Fruit fly (Drosophila melanogaster) whole organism, embryonic: Measurements from ENCODE around the gene Fnta.
A peak's percentile ranks its signal among the peaks of the same experiment; 100 is the strongest.

Source experiments
- Adf1 ChIP-seq: fragments of 200-800 bp; sonication (Bioruptor generic); IDR thresholded peaks from 2 replicates; pipeline ENCODE4 v1.3.6; 2022; ENCODE audit warnings: missing biosample characterization, missing genetic modification characterization
- Atf-2 ChIP-seq: fragments of 200-800 bp; sonication (Bioruptor generic); optimal IDR thresholded peaks from 2 replicates; lab custom pipeline; 2016; ENCODE audit warnings: missing biosample characterization, missing genetic modification characterization
- Blimp-1 ChIP-seq: fragments of 200-800 bp; sonication (Bioruptor generic); optimal IDR thresholded peaks from 3 replicates; lab custom pipeline; 2018; ENCODE audit warnings: missing biosample characterization, missing genetic modification characterization, mild to moderate bottlenecking, moderate library complexity, missing genetic modification reagents
- Bteb2 ChIP-seq: fragments of 200-800 bp; sonication (Bioruptor generic); optimal IDR thresholded peaks from 2 replicates; lab custom pipeline; 2016; ENCODE audit warnings: missing biosample characterization, missing genetic modification characterization
- CG10209 ChIP-seq: fragments of 200-800 bp; sonication (Bioruptor generic); optimal IDR thresholded peaks from 3 replicates; lab custom pipeline; 2017; ENCODE audit warnings: missing biosample characterization, mild to moderate bottlenecking, missing genetic modification characterization, missing genetic modification reagents
- CG10274 ChIP-seq: fragments of 200-800 bp; sonication (Bioruptor generic); optimal IDR thresholded peaks from 3 replicates; lab custom pipeline; 2017; ENCODE audit warnings: missing biosample characterization, mild to moderate bottlenecking, missing genetic modification characterization
- CG10979 ChIP-seq: fragments of 200-800 bp; sonication (Bioruptor generic); optimal IDR thresholded peaks from 2 replicates; lab custom pipeline; 2018; ENCODE audit warnings: missing biosample characterization, mild to moderate bottlenecking, missing genetic modification characterization, moderate library complexity
- CG12104 ChIP-seq: fragments of 200-800 bp; sonication (Bioruptor generic); optimal IDR thresholded peaks from 3 replicates; lab custom pipeline; 2016; ENCODE audit warnings: missing biosample characterization, missing genetic modification characterization
- CG13894 ChIP-seq: fragments of 200-800 bp; sonication (Bioruptor generic); optimal IDR thresholded peaks from 3 replicates; lab custom pipeline; 2018; ENCODE audit warnings: missing biosample characterization, mild to moderate bottlenecking, missing genetic modification characterization, moderate library complexity
- CG15011 ChIP-seq: fragments of 200-800 bp; sonication (Bioruptor generic); optimal IDR thresholded peaks from 3 replicates; lab custom pipeline; 2018; ENCODE audit warnings: missing biosample characterization, mild to moderate bottlenecking, missing genetic modification characterization
- CG15601 ChIP-seq: fragments of 200-800 bp; sonication (Bioruptor generic); optimal IDR thresholded peaks from 3 replicates; lab custom pipeline; 2019; ENCODE audit warnings: missing biosample characterization, mild to moderate bottlenecking, missing genetic modification characterization, moderate library complexity
- CG15696 ChIP-seq: fragments of 200-800 bp; sonication (Bioruptor generic); optimal IDR thresholded peaks from 2 replicates; lab custom pipeline; 2019; ENCODE audit warnings: missing biosample characterization, mild to moderate bottlenecking, missing genetic modification characterization, moderate library complexity
- CG16779 ChIP-seq: fragments of 200-800 bp; sonication (Bioruptor generic); IDR thresholded peaks from 2 replicates; pipeline ENCODE4 v1.3.6; 2022; ENCODE audit warnings: missing biosample characterization, missing genetic modification characterization
- CG17186 ChIP-seq: fragments of 200-800 bp; sonication (Bioruptor generic); optimal IDR thresholded peaks from 3 replicates; lab custom pipeline; 2017; ENCODE audit warnings: missing biosample characterization, missing genetic modification reagents, missing genetic modification characterization
- CG18619 ChIP-seq: fragments of 200-800 bp; sonication (Bioruptor generic); optimal IDR thresholded peaks from 3 replicates; lab custom pipeline; 2017; ENCODE audit warnings: missing biosample characterization, mild to moderate bottlenecking, missing genetic modification characterization
- CG3281 ChIP-seq: fragments of 200-800 bp; sonication (Bioruptor generic); optimal IDR thresholded peaks from 3 replicates; lab custom pipeline; 2017; ENCODE audit warnings: missing biosample characterization, mild to moderate bottlenecking, missing genetic modification characterization
- CG4282 ChIP-seq: fragments of 200-800 bp; sonication (Bioruptor generic); optimal IDR thresholded peaks from 2 replicates; lab custom pipeline; 2016; ENCODE audit warnings: missing biosample characterization, missing genetic modification characterization
- CG4328 ChIP-seq: fragments of 200-800 bp; sonication (Bioruptor generic); optimal IDR thresholded peaks from 3 replicates; lab custom pipeline; 2017; ENCODE audit warnings: missing biosample characterization, missing genetic modification reagents, missing genetic modification characterization
- CG5953 ChIP-seq: fragments of 200-800 bp; sonication (Bioruptor generic); IDR thresholded peaks from 2 replicates; pipeline ENCODE4 v1.3.6; 2022; ENCODE audit warnings: missing biosample characterization, missing genetic modification characterization
- CG6813 ChIP-seq: fragments of 200-800 bp; sonication (Bioruptor generic); optimal IDR thresholded peaks from 2 replicates; lab custom pipeline; 2017; ENCODE audit warnings: missing biosample characterization, missing genetic modification characterization, mild to moderate bottlenecking, moderate library complexity, missing genetic modification reagents
- CG7928 ChIP-seq: fragments of 200-800 bp; sonication (Bioruptor generic); optimal IDR thresholded peaks from 2 replicates; lab custom pipeline; 2017; ENCODE audit warnings: missing biosample characterization, mild to moderate bottlenecking, missing genetic modification characterization
- CG9797 ChIP-seq: fragments of 200-800 bp; sonication (Bioruptor generic); optimal IDR thresholded peaks from 3 replicates; lab custom pipeline; 2018; ENCODE audit warnings: missing biosample characterization, mild to moderate bottlenecking, missing genetic modification characterization
- D19B ChIP-seq: fragments of 200-800 bp; sonication (Bioruptor generic); optimal IDR thresholded peaks from 2 replicates; lab custom pipeline; 2017; ENCODE audit warnings: missing biosample characterization, mild to moderate bottlenecking, missing genetic modification characterization
- Dfd ChIP-seq, 2 experiments: fragments of >200 bp; optimal IDR thresholded peaks; 2 replicates each; lab custom pipeline; 2017; ENCODE audit warnings: missing biosample characterization in 2 of 2, missing genetic modification characterization in 2 of 2
- Hr78 ChIP-seq, 2 experiments: fragments of 200-800 bp in 1 of 2; fragments of >200 bp in 1 of 2; sonication (Bioruptor generic) in 1 of 2; optimal IDR thresholded peaks; 2 replicates each; lab custom pipeline; 2017 to 2019; ENCODE audit warnings: missing biosample characterization in 2 of 2, missing genetic modification characterization in 2 of 2, mild to moderate bottlenecking in 1 of 2, moderate library complexity in 1 of 2
- Jarid2 ChIP-seq: fragments of 200-800 bp; sonication (Bioruptor generic); optimal IDR thresholded peaks from 3 replicates; lab custom pipeline; 2017; ENCODE audit warnings: mild to moderate bottlenecking, missing biosample characterization, missing genetic modification reagents, missing genetic modification characterization
- Med ChIP-seq: fragments of 200-800 bp; sonication (Bioruptor generic); peaks from one replicate; lab custom pipeline; 2016; ENCODE audit warnings: missing biosample characterization, missing genetic modification characterization, mild to moderate bottlenecking, inconsistent platforms, moderate library complexity
- Mes4 ChIP-seq: fragments of 200-800 bp; sonication (Bioruptor generic); optimal IDR thresholded peaks from 2 replicates; lab custom pipeline; 2016; ENCODE audit warnings: missing biosample characterization, missing genetic modification characterization
- Oli ChIP-seq: fragments of 200-800 bp; sonication (Bioruptor generic); optimal IDR thresholded peaks from 2 replicates; lab custom pipeline; 2018; ENCODE audit warnings: missing biosample characterization, mild to moderate bottlenecking, missing genetic modification characterization, moderate library complexity
- Sry-β ChIP-seq: fragments of 200-800 bp; sonication (Bioruptor generic); optimal IDR thresholded peaks from 2 replicates; lab custom pipeline; 2018; ENCODE audit warnings: missing biosample characterization, mild to moderate bottlenecking, missing genetic modification characterization, moderate library complexity
- Ssrp ChIP-seq: fragments of 200-800 bp; sonication (Bioruptor generic); optimal IDR thresholded peaks from 2 replicates; lab custom pipeline; 2018; ENCODE audit warnings: missing biosample characterization, mild to moderate bottlenecking, missing genetic modification characterization, moderate library complexity
- ase ChIP-seq: fragments of 200-800 bp; sonication (Bioruptor generic); IDR thresholded peaks from 3 replicates; pipeline ENCODE4 v1.3.6; 2022; ENCODE audit warnings: missing biosample characterization, missing genetic modification characterization
- bcd ChIP-seq: fragments of 200-800 bp; sonication (Bioruptor generic); optimal IDR thresholded peaks from 2 replicates; lab custom pipeline; 2017; ENCODE audit warnings: missing biosample characterization, mild to moderate bottlenecking, missing genetic modification characterization
- ci ChIP-seq: fragments of 200-800 bp; sonication (Bioruptor generic); IDR thresholded peaks from 3 replicates; pipeline ENCODE4 v1.3.6; 2022; ENCODE audit warnings: missing biosample characterization, missing genetic modification characterization
- crol ChIP-seq: fragments of 200-800 bp; sonication (Bioruptor generic); IDR thresholded peaks from 2 replicates; pipeline ENCODE4 v1.3.6; 2022; ENCODE audit warnings: missing biosample characterization, missing genetic modification characterization
- dan ChIP-seq: fragments of 200-800 bp; sonication (Bioruptor generic); IDR thresholded peaks from 2 replicates; pipeline ENCODE4 v1.3.6; 2022; ENCODE audit warnings: missing biosample characterization, missing genetic modification characterization
- ftz-f1 ChIP-seq: fragments of 200-800 bp; sonication (Bioruptor generic); optimal IDR thresholded peaks from 2 replicates; lab custom pipeline; 2016; ENCODE audit warnings: missing biosample characterization, missing genetic modification characterization
- gcm ChIP-seq: fragments of 200-800 bp; sonication (Bioruptor generic); optimal IDR thresholded peaks from 2 replicates; lab custom pipeline; 2019; ENCODE audit warnings: missing biosample characterization, mild to moderate bottlenecking, missing genetic modification characterization, moderate library complexity
- grau ChIP-seq: fragments of 200-800 bp; optimal IDR thresholded peaks from 3 replicates; lab custom pipeline; 2019; ENCODE audit warnings: missing biosample characterization, mild to moderate bottlenecking, missing genetic modification characterization, moderate library complexity
- gt ChIP-seq: fragments of 200-800 bp; sonication (Bioruptor generic); IDR thresholded peaks from 2 replicates; pipeline ENCODE4 v1.3.6; 2022; ENCODE audit warnings: missing biosample characterization, missing genetic modification characterization
- ind ChIP-seq: fragments of 200-800 bp; sonication (Bioruptor generic); optimal IDR thresholded peaks from 3 replicates; lab custom pipeline; 2016; ENCODE audit warnings: missing biosample characterization, missing genetic modification characterization
- ken ChIP-seq: fragments of 200-800 bp; sonication (Bioruptor generic); IDR thresholded peaks from 3 replicates; pipeline ENCODE4 v1.3.6; 2022; ENCODE audit warnings: missing biosample characterization, missing genetic modification characterization
- klu ChIP-seq: fragments of 200-800 bp; sonication (Bioruptor generic); IDR thresholded peaks from 2 replicates; pipeline ENCODE4 v1.3.6; 2022; ENCODE audit warnings: missing biosample characterization, missing genetic modification characterization
- pb ChIP-seq: fragments of 200-800 bp; sonication (Bioruptor generic); optimal IDR thresholded peaks from 3 replicates; lab custom pipeline; 2016; ENCODE audit warnings: missing biosample characterization, missing genetic modification characterization
- pros ChIP-seq: fragments of 200-800 bp; sonication (Bioruptor generic); optimal IDR thresholded peaks from 3 replicates; lab custom pipeline; 2019; ENCODE audit warnings: missing biosample characterization, mild to moderate bottlenecking, missing genetic modification characterization, moderate library complexity
- pzg ChIP-seq: fragments of 200-800 bp; sonication (Bioruptor generic); optimal IDR thresholded peaks from 3 replicates; lab custom pipeline; 2018; ENCODE audit warnings: missing biosample characterization, mild to moderate bottlenecking, missing genetic modification characterization, moderate library complexity
- so ChIP-seq: fragments of 200-800 bp; sonication (Bioruptor generic); IDR thresholded peaks from 3 replicates; pipeline ENCODE4 v1.3.6; 2022; ENCODE audit warnings: missing biosample characterization, missing genetic modification characterization
- tio ChIP-seq: fragments of 200-800 bp; sonication (Bioruptor generic); optimal IDR thresholded peaks from 2 replicates; lab custom pipeline; 2017; ENCODE audit warnings: missing biosample characterization, missing genetic modification characterization, inconsistent platforms
- unpg ChIP-seq: fragments of 200-800 bp; sonication (Bioruptor generic); optimal IDR thresholded peaks from 3 replicates; lab custom pipeline; 2018; ENCODE audit warnings: missing biosample characterization, mild to moderate bottlenecking, missing genetic modification characterization, moderate library complexity
- usp ChIP-seq: fragments of >200 bp; optimal IDR thresholded peaks from 2 replicates; lab custom pipeline; 2017; ENCODE audit warnings: missing biosample characterization, missing genetic modification characterization
- zen2 ChIP-seq: fragments of 200-800 bp; sonication (Bioruptor generic); IDR thresholded peaks from 3 replicates; pipeline ENCODE4 v1.3.6; 2022; ENCODE audit warnings: missing biosample characterization, missing genetic modification characterization; ENCODE audit not compliant: partially characterized antibody

Gene Fnta

DNA sequence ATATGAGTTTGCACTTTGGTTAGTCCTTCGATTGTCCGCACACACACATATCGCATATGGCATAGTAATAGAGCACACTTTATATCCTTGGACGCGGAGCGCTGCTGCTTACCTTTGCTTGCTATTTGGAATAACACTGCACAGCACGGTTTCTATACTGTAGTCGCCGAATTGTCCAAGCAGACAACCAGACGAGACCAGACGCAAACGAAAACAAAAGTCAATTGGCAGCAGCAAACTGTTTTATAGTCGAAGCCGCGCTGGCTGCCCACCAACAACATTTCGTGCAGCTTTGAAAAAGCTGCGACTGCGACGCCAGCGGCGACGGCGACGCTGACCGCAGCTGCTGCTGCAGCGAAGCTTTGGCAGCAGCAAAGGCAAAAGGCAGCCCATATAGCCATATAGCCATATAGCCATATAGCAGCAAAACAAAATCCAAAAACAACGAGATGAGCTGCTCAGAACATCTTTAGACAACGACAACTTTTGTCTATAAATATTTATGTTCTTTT is 28.7 kb downstream of the Fnta start, which contains the start of gene slf:
slf (minus strand) TSS at position 219 of the 512 bp plus-strand sequence.
- no peak for TF ChIP-seq usp (GFP tag; lab: Kevin White, UChicago)
- peak; percentile 92 for TF ChIP-seq Adf1 (GFP tag; lab: Robert Waterston, UW)
- no peak for TF ChIP-seq CG16779 (GFP tag; lab: Robert Waterston, UW)
- no peak for TF ChIP-seq pb
- TF ChIP-seq CG5953 = no peak
- TF ChIP-seq D19B (GFP tag; lab: Kevin White, UChicago) = no peak
- no peak for TF ChIP-seq CG7928
- TF ChIP-seq CG12104 (GFP tag; lab: Kevin White, UChicago) = no peak
- no peak for TF ChIP-seq CG10274 (GFP tag; lab: Kevin White, UChicago)
- TF ChIP-seq Bteb2 (GFP tag; lab: Kevin White, UChicago) = no peak
- TF ChIP-seq CG13894 = peak; percentile 84
- TF ChIP-seq Hr78 (GFP tag; optimal IDR thresholded peaks at IDR 0.05; lab: Kevin White, UChicago) = no peak
- TF ChIP-seq Dfd (GFP tag; optimal IDR thresholded peaks at IDR 0.05; lab: Kevin White, UChicago) = no peak
- no peak for TF ChIP-seq so (GFP tag; lab: Robert Waterston, UW)
- peak; percentile 93 for TF ChIP-seq Blimp-1 (GFP tag; lab: Kevin White, UChicago)
- TF ChIP-seq tio (GFP tag; lab: Kevin White, UChicago) = no peak
- TF ChIP-seq CG15601 (tag; lab: Kevin White, UChicago) = no peak
- no peak for TF ChIP-seq CG4328
- TF ChIP-seq CG9797 (GFP tag; lab: Kevin White, UChicago) = no peak
- no peak for TF ChIP-seq ase (GFP tag; lab: Robert Waterston, UW)
- no peak for TF ChIP-seq pros (GFP tag; lab: Kevin White, UChicago)
- no peak for TF ChIP-seq CG18619 (GFP tag; lab: Kevin White, UChicago)
- TF ChIP-seq ind (GFP tag; lab: Kevin White, UChicago) = no peak
- TF ChIP-seq dan (GFP tag; lab: Robert Waterston, UW) = no peak
- 0 out of 3 replicates have a peak, but pooled peaks have one; percentile 22 for TF ChIP-seq ci
- no peak for TF ChIP-seq CG15696 (tag; lab: Kevin White, UChicago)
- no peak for TF ChIP-seq Atf-2 (GFP tag; lab: Kevin White, UChicago)
- no peak for TF ChIP-seq Mes4
- TF ChIP-seq grau = no peak
- TF ChIP-seq pzg (GFP tag; lab: Kevin White, UChicago) = no peak
- TF ChIP-seq bcd (GFP tag; lab: Kevin White, UChicago) = no peak
- TF ChIP-seq CG15011 (GFP tag; lab: Kevin White, UChicago) = no peak
- no peak for TF ChIP-seq CG4282 (GFP tag; lab: Kevin White, UChicago)
- no peak for TF ChIP-seq crol (GFP tag; lab: Robert Waterston, UW)
- TF ChIP-seq zen2 (GFP tag; lab: Robert Waterston, UW) = no peak
- no peak for TF ChIP-seq Oli
- TF ChIP-seq Med (GFP tag; lab: Kevin White, UChicago) = peak; percentile 82
- no peak for TF ChIP-seq CG10209
- TF ChIP-seq Jarid2 (GFP tag; lab: Kevin White, UChicago) = peak; percentile 18
- no peak for TF ChIP-seq CG6813 (GFP tag; lab: Kevin White, UChicago)
- no peak for TF ChIP-seq klu (GFP tag; lab: Robert Waterston, UW)
- no peak for TF ChIP-seq Ssrp (tag; lab: Kevin White, UChicago)
- no peak for TF ChIP-seq gcm (GFP tag; lab: Kevin White, UChicago)
- TF ChIP-seq CG17186 (GFP tag; lab: Kevin White, UChicago) = no peak
- TF ChIP-seq unpg (GFP tag; lab: Kevin White, UChicago) = no peak
- no peak for TF ChIP-seq CG10979 (tag; lab: Kevin White, UChicago)
- TF ChIP-seq ken (GFP tag; lab: Robert Waterston, UW) = no peak
- TF ChIP-seq gt (GFP tag; lab: Robert Waterston, UW) = no peak
- no peak for TF ChIP-seq Sry-β (GFP tag; lab: Kevin White, UChicago)
- no peak for TF ChIP-seq CG3281 (GFP tag; lab: Kevin White, UChicago)
- peak; percentile 1 for TF ChIP-seq ftz-f1 (GFP tag; lab: Kevin White, UChicago)
